Fruit fly (Drosophila melanogaster): ENCODE data around the gene poe.

poe gene

dm6 chr2L:8042645-8043281, 28.7 kb downstream of the poe start, which contains the start of gene RpL36A (continued):
- TF ChIP-seq CG13894 (tag; optimal IDR thresholded peaks at IDR 0.05) (no peak), CG8089 (GFP tag; optimal IDR thresholded peaks at IDR 0.05) (peak; percentile 44), hkb (optimal IDR thresholded peaks at IDR 0.05) (no peak), hkb (GFP tag; IDR thresholded peaks at IDR 0.05) (peak; percentile 65), CG6254 (GFP tag; optimal IDR thresholded peaks at IDR 0.05) (no peak), Lim3 (GFP tag; IDR thresholded peaks at IDR 0.05) (no peak), fd3F (GFP tag; optimal IDR thresholded peaks at IDR 0.05) (peak; percentile 43), Dll (GFP tag; IDR thresholded peaks at IDR 0.05; ENCODE audit: partially characterized antibody) (peak; percentile 80), toy (GFP tag; IDR thresholded peaks at IDR 0.05) (no peak), sna (GFP tag; IDR thresholded peaks at IDR 0.05; ENCODE audit: partially characterized antibody) (0 out of 2 replicates have a peak, but pooled peaks have one; percentile 22), CG10321 (GFP tag; IDR thresholded peaks at IDR 0.05) (no peak), danr (GFP tag; IDR thresholded peaks at IDR 0.05) (no peak), Fer2 (tag; optimal IDR thresholded peaks at IDR 0.05) (no peak), CG7372 (GFP tag; IDR thresholded peaks at IDR 0.05) (no peak), CG18262 (tag; optimal IDR thresholded peaks at IDR 0.05) (no peak), mirr (GFP tag; optimal IDR thresholded peaks at IDR 0.05) (peak; percentile 79), otp (GFP tag; IDR thresholded peaks at IDR 0.05) (no peak)

DNA sequence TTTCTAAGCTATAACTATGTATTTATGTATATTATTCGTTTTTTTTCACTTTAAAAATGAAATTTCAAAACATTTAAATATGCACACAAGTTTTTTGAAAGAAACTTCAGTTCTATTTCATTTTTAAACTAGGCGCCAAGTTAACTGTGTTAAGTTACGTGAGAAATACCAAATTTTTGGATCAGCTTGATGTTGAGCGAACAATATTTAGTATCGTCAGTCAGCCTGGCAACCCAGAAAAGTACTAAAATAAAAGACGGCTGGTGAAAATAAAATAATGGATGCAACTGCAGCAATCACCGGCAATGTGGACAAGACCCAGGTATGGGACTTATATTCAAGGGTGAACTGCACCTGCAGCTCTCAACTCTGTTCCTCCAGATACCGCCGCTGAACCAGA, 30.6 kb downstream of the poe start, which contains the start of gene CCDC53:
TSS of gene CCDC53 (plus strand) at position 235 of the 400 bp plus-strand sequence.
- TF ChIP-seq gcm (GFP tag; optimal IDR thresholded peaks at IDR 0.05) (no peak), CG15514 (GFP tag; optimal IDR thresholded peaks at IDR 0.05) (peak; percentile 17), CG8089 (GFP tag; optimal IDR thresholded peaks at IDR 0.05) (no peak), TFAM (GFP tag; optimal IDR thresholded peaks at IDR 0.05) (no peak), E2f1 (GFP tag; IDR thresholded peaks at IDR 0.05) (no peak), CG10267 (tag; optimal IDR thresholded peaks at IDR 0.05) (peak; percentile 19), bbx (GFP tag; IDR thresholded peaks at IDR 0.05; ENCODE audit: partially characterized antibody) (peak; percentile 11; the same call in 1 of the 2 replicates), chinmo (GFP tag; IDR thresholded peaks at IDR 0.05; ENCODE audit: partially characterized antibody) (peak; percentile 70; the same call in 2 of the 4 replicates), lbe (GFP tag; optimal IDR thresholded peaks at IDR 0.05) (peak; percentile 19), zfh1 (GFP tag; IDR thresholded peaks at IDR 0.05) (no peak), CG8924 (tag; optimal IDR thresholded peaks at IDR 0.05) (no peak), CG6791 (GFP tag; IDR thresholded peaks at IDR 0.05; ENCODE audit: partially characterized antibody) (0 out of 3 replicates have a peak, but pooled peaks have one; percentile 19), MBD-R2 (GFP tag; IDR thresholded peaks at IDR 0.05) (peak; percentile 49; the same call in 1 of the 2 replicates), BEAF-32 (GFP tag; optimal IDR thresholded peaks at IDR 0.05) (peak; percentile 34), CG34224 (GFP tag; IDR thresholded peaks at IDR 0.05; ENCODE audit: partially characterized antibody) (peak; percentile 21; the same call in 1 of the 3 replicates), pzg (GFP tag; optimal IDR thresholded peaks at IDR 0.05) (peak; percentile 71), YL-1 (GFP tag; optimal IDR thresholded peaks at IDR 0.05) (peak; percentile 16), gfzf (GFP tag; optimal IDR thresholded peaks at IDR 0.05) (peak; percentile 82), Rx (GFP tag; IDR thresholded peaks at IDR 0.05) (no peak), MESR4 (GFP tag; optimal IDR thresholded peaks at IDR 0.05) (peak; percentile 31), Dp (GFP tag; optimal IDR thresholded peaks at IDR 0.05) (peak; percentile 92), CTCF (GFP tag; optimal IDR thresholded peaks at IDR 0.05) (no peak), tup (GFP tag; optimal IDR thresholded peaks at IDR 0.05) (no peak), CG30431 (GFP tag; optimal IDR thresholded peaks at IDR 0.05) (no peak), CG3847 (GFP tag; IDR thresholded peaks at IDR 0.05) (0 out of 2 replicates have a peak, but pooled peaks have one; percentile 33), hth (optimal IDR thresholded peaks at IDR 0.05) (no peak), ro (GFP tag; IDR thresholded peaks at IDR 0.05) (no peak), aop (GFP tag; IDR thresholded peaks at IDR 0.05) (no peak), CG13287 (GFP tag; IDR thresholded peaks at IDR 0.05; ENCODE audit: partially characterized antibody) (peak; percentile 33; the same call in 1 of the 2 replicates), hkb (optimal IDR thresholded peaks at IDR 0.05) (no peak), hkb (GFP tag; IDR thresholded peaks at IDR 0.05) (peak; percentile 32; the same call in 1 of the 2 replicates), trem (tag; optimal IDR thresholded peaks at IDR 0.05) (peak; percentile 10), stwl (tag; optimal IDR thresholded peaks at IDR 0.05) (peak; percentile 29), CG1603 (tag; optimal IDR thresholded peaks at IDR 0.05) (peak; percentile 14)
